Fruit fly (Drosophila melanogaster): Measurements from ENCODE around the gene Ahcy.

The Ahcy gene

DNA sequence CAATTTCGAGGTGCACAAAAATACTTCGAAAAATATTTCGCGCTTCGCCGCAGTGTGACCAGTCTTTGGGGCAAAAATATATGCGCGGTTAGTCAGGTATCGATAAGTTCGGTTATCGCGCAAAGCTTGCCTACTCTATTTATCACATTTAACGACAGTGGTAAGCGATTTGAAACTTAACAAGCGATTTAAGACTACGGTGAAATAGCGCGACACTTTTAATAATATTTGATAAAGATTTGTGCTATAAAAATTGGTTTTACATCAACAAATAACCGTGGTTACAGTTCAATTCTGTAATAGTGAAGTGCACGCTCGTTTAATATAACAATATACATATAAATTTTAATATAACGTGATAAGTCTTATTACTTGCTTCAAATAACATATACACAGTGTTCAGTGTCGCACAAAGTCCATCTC is 25.3 kb downstream of the Ahcy start, which contains the start of gene mh (continued):
- TF ChIP-seq CrebB (tag; optimal IDR thresholded peaks at IDR 0.05) (no peak), H15 (GFP tag; IDR thresholded peaks at IDR 0.05) (no peak), Stat92E (GFP tag; optimal IDR thresholded peaks at IDR 0.05) (peak in 1 of 3 experiments; percentile 2), ac (GFP tag; optimal IDR thresholded peaks at IDR 0.05) (no peak), Sin3A (optimal IDR thresholded peaks at IDR 0.05) (peak; percentile 42), CG2202 (tag; optimal IDR thresholded peaks at IDR 0.05) (no peak), CG17361 (GFP tag; IDR thresholded peaks at IDR 0.05) (peak; percentile 60; the same call in 2 of the 3 replicates), Eip74EF (GFP tag; optimal IDR thresholded peaks at IDR 0.05) (no peak), nom (GFP tag; optimal IDR thresholded peaks at IDR 0.05) (no peak), wor (GFP tag; IDR thresholded peaks at IDR 0.05) (no peak), CG12155 (GFP tag; optimal IDR thresholded peaks at IDR 0.05) (peak; percentile 15), BtbVII (GFP tag; optimal IDR thresholded peaks at IDR 0.05) (no peak), Aef1 (GFP tag; IDR thresholded peaks at IDR 0.05) (0 out of 3 replicates have a peak, but pooled peaks have one; percentile 20), NC2α (GFP tag; optimal IDR thresholded peaks at IDR 0.05) (no peak), CG2199 (GFP tag; IDR thresholded peaks at IDR 0.05) (no peak), Bdp1 (GFP tag; optimal IDR thresholded peaks at IDR 0.05) (no peak), CG13424 (tag; optimal IDR thresholded peaks at IDR 0.05) (peak; percentile 48), CG17612 (GFP tag; IDR thresholded peaks at IDR 0.05) (no peak), vvl (GFP tag; IDR thresholded peaks at IDR 0.05) (peak; percentile 15; the same call in 1 of the 2 replicates), Nf-YA (GFP tag; IDR thresholded peaks at IDR 0.05) (no peak), CG8359 (GFP tag; optimal IDR thresholded peaks at IDR 0.05; ENCODE audit: borderline replicate concordance) (no peak), CG6254 (GFP tag; optimal IDR thresholded peaks at IDR 0.05) (no peak), fru (optimal IDR thresholded peaks at IDR 0.05) (no peak), inv (GFP tag; IDR thresholded peaks at IDR 0.05; ENCODE audit: partially characterized antibody) (peak; percentile 50; the same call in 1 of the 2 replicates), nmo (GFP tag; optimal IDR thresholded peaks at IDR 0.05) (peak; percentile 62), lilli (GFP tag; optimal IDR thresholded peaks at IDR 0.05) (no peak), MESR4 (GFP tag; optimal IDR thresholded peaks at IDR 0.05) (no peak), hb (GFP tag; IDR thresholded peaks at IDR 0.05; ENCODE audit: partially characterized antibody) (no peak), ato (GFP tag; IDR thresholded peaks at IDR 0.05; ENCODE audit: partially characterized antibody) (no peak; the same call in 1 of the 2 replicates), en (GFP tag; optimal IDR thresholded peaks at IDR 0.05) (no peak), CG8924 (tag; optimal IDR thresholded peaks at IDR 0.05) (no peak), Hand (GFP tag; optimal IDR thresholded peaks at IDR 0.05) (no peak), gsb-n (tag; optimal IDR thresholded peaks at IDR 0.05) (no peak), CG17802 (tag; optimal IDR thresholded peaks at IDR 0.05) (no peak), CG1603 (tag; optimal IDR thresholded peaks at IDR 0.05) (no peak), CG9437 (GFP tag; optimal IDR thresholded peaks at IDR 0.05) (peak; percentile 52), CG17829 (tag; optimal IDR thresholded peaks at IDR 0.05) (peak; percentile 9), CG12391 (tag; optimal IDR thresholded peaks at IDR 0.05) (peak; percentile 38), Fer2 (tag; optimal IDR thresholded peaks at IDR 0.05) (no peak), CG7271 (tag; optimal IDR thresholded peaks at IDR 0.05) (no peak), CG4282 (GFP tag; optimal IDR thresholded peaks at IDR 0.05) (no peak), CG3838 (GFP tag; optimal IDR thresholded peaks at IDR 0.05) (no peak), gcm (GFP tag; optimal IDR thresholded peaks at IDR 0.05) (no peak), cwo (GFP tag; optimal IDR thresholded peaks at IDR 0.05) (no peak), CG33557 (GFP tag; optimal IDR thresholded peaks at IDR 0.05) (no peak), mam (GFP tag; optimal IDR thresholded peaks at IDR 0.05) (peak; percentile 10), dmrt11E (tag; optimal IDR thresholded peaks at IDR 0.05) (no peak), CG8765 (GFP tag; IDR thresholded peaks at IDR 0.05) (no peak), tap (tag; optimal IDR thresholded peaks at IDR 0.05) (no peak), CG3281 (GFP tag; optimal IDR thresholded peaks at IDR 0.05) (peak; percentile 36)
